Fruit fly (Drosophila melanogaster) whole organism, embryonic: ENCODE measurements around the gene CG31360.

Experiments
- ATbp ChIP-seq: fragments of 200-800 bp; sonication (Bioruptor generic); optimal IDR thresholded peaks from 2 replicates; lab custom pipeline; 2017; ENCODE audit warnings: missing biosample characterization, mild to moderate bottlenecking, missing genetic modification characterization, missing genetic modification reagents
- Bteb2 ChIP-seq: fragments of 200-800 bp; sonication (Bioruptor generic); optimal IDR thresholded peaks from 2 replicates; lab custom pipeline; 2016; ENCODE audit warnings: missing biosample characterization, missing genetic modification characterization
- CG1024 ChIP-seq: fragments of 200-800 bp; sonication (Bioruptor generic); IDR thresholded peaks from 2 replicates; pipeline ENCODE4 v1.3.6; 2022; ENCODE audit warnings: missing biosample characterization, missing genetic modification characterization
- CG10979 ChIP-seq: fragments of 200-800 bp; sonication (Bioruptor generic); optimal IDR thresholded peaks from 2 replicates; lab custom pipeline; 2018; ENCODE audit warnings: missing biosample characterization, mild to moderate bottlenecking, missing genetic modification characterization, moderate library complexity
- CG11398 ChIP-seq: fragments of 200-800 bp; sonication (Bioruptor generic); optimal IDR thresholded peaks from 2 replicates; lab custom pipeline; 2016; ENCODE audit warnings: missing biosample characterization, missing genetic modification characterization
- CG12659 ChIP-seq: fragments of 200-800 bp; sonication (Bioruptor generic); optimal IDR thresholded peaks from 3 replicates; lab custom pipeline; 2017; ENCODE audit warnings: mild to moderate bottlenecking, missing biosample characterization, missing genetic modification reagents, missing genetic modification characterization
- CG13296 ChIP-seq: fragments of 200-800 bp; sonication (Bioruptor generic); optimal IDR thresholded peaks from 3 replicates; lab custom pipeline; 2018; ENCODE audit warnings: missing biosample characterization, mild to moderate bottlenecking, missing genetic modification characterization
- CG15696 ChIP-seq: fragments of 200-800 bp; sonication (Bioruptor generic); optimal IDR thresholded peaks from 2 replicates; lab custom pipeline; 2019; ENCODE audit warnings: missing biosample characterization, mild to moderate bottlenecking, missing genetic modification characterization, moderate library complexity
- CG17612 ChIP-seq: fragments of 200-800 bp; sonication (Bioruptor generic); IDR thresholded peaks from 2 replicates; pipeline ENCODE4 v1.3.6; 2022; ENCODE audit warnings: missing biosample characterization, missing genetic modification characterization
- CG17912 ChIP-seq: fragments of 200-800 bp; sonication (Bioruptor generic); optimal IDR thresholded peaks from 2 replicates; lab custom pipeline; 2018; ENCODE audit warnings: missing biosample characterization, mild to moderate bottlenecking, missing genetic modification characterization
- CG18011 ChIP-seq: fragments of 200-800 bp; sonication (Bioruptor generic); optimal IDR thresholded peaks from 2 replicates; lab custom pipeline; 2017; ENCODE audit warnings: missing biosample characterization, missing genetic modification characterization, mild to moderate bottlenecking, moderate library complexity, missing genotype
- CG2199 ChIP-seq: fragments of 200-800 bp; sonication (Bioruptor generic); IDR thresholded peaks from 3 replicates; pipeline ENCODE4 v1.3.6; 2022; ENCODE audit warnings: missing biosample characterization, missing genetic modification characterization
- CG2712 ChIP-seq: fragments of 200-800 bp; optimal IDR thresholded peaks from 3 replicates; lab custom pipeline; 2019; ENCODE audit warnings: missing biosample characterization, mild to moderate bottlenecking, missing genetic modification characterization, moderate library complexity
- CG2875 ChIP-seq: fragments of 200-800 bp; sonication (Bioruptor generic); optimal IDR thresholded peaks from 2 replicates; lab custom pipeline; 2017; ENCODE audit warnings: missing biosample characterization, mild to moderate bottlenecking, missing genetic modification characterization, missing genetic modification reagents
- CG33213 ChIP-seq: fragments of 200-800 bp; sonication (Bioruptor generic); optimal IDR thresholded peaks from 3 replicates; lab custom pipeline; 2016; ENCODE audit warnings: missing biosample characterization, missing genetic modification characterization
- CG4404 ChIP-seq: fragments of 200-800 bp; sonication (Bioruptor generic); IDR thresholded peaks from 2 replicates; pipeline ENCODE4 v1.3.6; 2022; ENCODE audit warnings: missing biosample characterization, missing genetic modification characterization
- CG5180 ChIP-seq: fragments of 200-800 bp; sonication (Bioruptor generic); optimal IDR thresholded peaks from 3 replicates; lab custom pipeline; 2017; ENCODE audit warnings: missing biosample characterization, missing genetic modification characterization, mild to moderate bottlenecking, moderate library complexity, missing genetic modification reagents
- CG7786 ChIP-seq: fragments of 200-800 bp; sonication (Bioruptor generic); optimal IDR thresholded peaks from 2 replicates; lab custom pipeline; 2016; ENCODE audit warnings: missing biosample characterization, missing genetic modification characterization
- CG7987 ChIP-seq: fragments of 200-800 bp; sonication (Bioruptor generic); optimal IDR thresholded peaks from 2 replicates; lab custom pipeline; 2018; ENCODE audit warnings: missing biosample characterization, mild to moderate bottlenecking, missing genetic modification characterization, moderate library complexity
- CG9215 ChIP-seq: fragments of 200-800 bp; sonication (Bioruptor generic); IDR thresholded peaks from 2 replicates; pipeline ENCODE4 v1.3.6; 2022; ENCODE audit warnings: missing biosample characterization, missing genetic modification characterization
- CG9437 ChIP-seq: fragments of 200-800 bp; sonication (Bioruptor generic); optimal IDR thresholded peaks from 2 replicates; lab custom pipeline; 2018; ENCODE audit warnings: missing biosample characterization, mild to moderate bottlenecking, missing genetic modification characterization
- CrebB ChIP-seq: fragments of 200-800 bp; sonication (Bioruptor generic); optimal IDR thresholded peaks from 3 replicates; lab custom pipeline; 2018; ENCODE audit warnings: missing biosample characterization, mild to moderate bottlenecking, missing genetic modification characterization
- Dp ChIP-seq: fragments of 200-800 bp; sonication (Bioruptor generic); optimal IDR thresholded peaks from 2 replicates; lab custom pipeline; 2018; ENCODE audit warnings: missing biosample characterization, mild to moderate bottlenecking, missing genetic modification characterization, moderate library complexity
- Dref ChIP-seq: fragments of 200-800 bp; sonication (Bioruptor generic); IDR thresholded peaks from 2 replicates; pipeline ENCODE4 v1.3.6; 2022; ENCODE audit warnings: missing biosample characterization, missing genetic modification characterization
- Gug ChIP-seq: fragments of 200-800 bp; sonication (Bioruptor generic); IDR thresholded peaks from 4 replicates; pipeline ENCODE4 v1.3.6; 2022; ENCODE audit warnings: missing biosample characterization, missing genetic modification characterization
- HHEX ChIP-seq: fragments of 200-800 bp; sonication (Bioruptor generic); optimal IDR thresholded peaks from 3 replicates; lab custom pipeline; 2017; ENCODE audit warnings: missing biosample characterization, mild to moderate bottlenecking, missing genetic modification characterization, missing genetic modification reagents
- Kr ChIP-seq: fragments of 200-800 bp; sonication (Bioruptor generic); optimal IDR thresholded peaks from 2 replicates; lab custom pipeline; 2017; ENCODE audit warnings: missing biosample characterization, mild to moderate bottlenecking, missing genetic modification characterization
- MBD-R2 ChIP-seq: fragments of 200-800 bp; sonication (Bioruptor generic); IDR thresholded peaks from 2 replicates; pipeline ENCODE4 v1.3.6; 2022; ENCODE audit warnings: missing biosample characterization, missing genetic modification characterization
- MTF-1 ChIP-seq: fragments of 200-800 bp; sonication (Bioruptor generic); optimal IDR thresholded peaks from 2 replicates; lab custom pipeline; 2018; ENCODE audit warnings: missing biosample characterization, mild to moderate bottlenecking, missing genetic modification characterization, borderline replicate concordance
- Nf-YC ChIP-seq: fragments of 200-800 bp; optimal IDR thresholded peaks from 3 replicates; lab custom pipeline; 2019; ENCODE audit warnings: missing biosample characterization, mild to moderate bottlenecking, missing genetic modification characterization, moderate library complexity
- Oli ChIP-seq: fragments of 200-800 bp; sonication (Bioruptor generic); optimal IDR thresholded peaks from 2 replicates; lab custom pipeline; 2018; ENCODE audit warnings: missing biosample characterization, mild to moderate bottlenecking, missing genetic modification characterization, moderate library complexity
- Poxn ChIP-seq: fragments of 200-800 bp; sonication (Bioruptor generic); IDR thresholded peaks from 2 replicates; pipeline ENCODE4 v1.3.6; 2022; ENCODE audit warnings: missing biosample characterization, missing genetic modification characterization
- Sry-δ ChIP-seq: fragments of 200-800 bp; sonication (Bioruptor generic); optimal IDR thresholded peaks from 2 replicates; lab custom pipeline; 2016; ENCODE audit warnings: missing biosample characterization, missing genetic modification characterization
- bigmax ChIP-seq: fragments of 200-800 bp; sonication (Bioruptor generic); optimal IDR thresholded peaks from 2 replicates; lab custom pipeline; 2018; ENCODE audit warnings: missing biosample characterization, mild to moderate bottlenecking, missing genetic modification characterization
- bsh ChIP-seq, 2 experiments: fragments of 200-800 bp; sonication (Bioruptor generic); optimal IDR thresholded peaks; 2 replicates each; lab custom pipeline; 2017 to 2018; ENCODE audit warnings: mild to moderate bottlenecking in 2 of 2, missing biosample characterization in 2 of 2, missing genetic modification characterization in 2 of 2, moderate library complexity in 1 of 2
- esg ChIP-seq: fragments of 200-800 bp; sonication (Bioruptor generic); conservative IDR thresholded peaks from 2 replicates; pipeline ENCODE4 v1.3.6; 2022; ENCODE audit warnings: missing biosample characterization, missing genetic modification characterization
- gcm ChIP-seq: fragments of 200-800 bp; sonication (Bioruptor generic); optimal IDR thresholded peaks from 2 replicates; lab custom pipeline; 2019; ENCODE audit warnings: missing biosample characterization, mild to moderate bottlenecking, missing genetic modification characterization, moderate library complexity
- insv ChIP-seq, 2 experiments: fragments of 200-800 bp; sonication (Bioruptor generic); optimal IDR thresholded peaks; 3 replicates each; lab custom pipeline; 2016 to 2018; ENCODE audit warnings: missing biosample characterization in 2 of 2, missing genetic modification characterization in 2 of 2
- jumu ChIP-seq: fragments of 200-800 bp; sonication (Bioruptor generic); optimal IDR thresholded peaks from 3 replicates; lab custom pipeline; 2016; ENCODE audit warnings: missing biosample characterization, missing genetic modification characterization
- lab ChIP-seq: fragments of 200-800 bp; sonication (Bioruptor generic); optimal IDR thresholded peaks from 3 replicates; lab custom pipeline; 2017; ENCODE audit warnings: missing biosample characterization, missing genetic modification characterization, mild to moderate bottlenecking, moderate library complexity, missing genetic modification reagents
- lilli ChIP-seq: fragments of 200-800 bp; sonication (Bioruptor generic); optimal IDR thresholded peaks from 3 replicates; lab custom pipeline; 2016; ENCODE audit warnings: missing biosample characterization, missing genetic modification characterization
- mam ChIP-seq: fragments of 200-800 bp; sonication (Bioruptor generic); optimal IDR thresholded peaks from 3 replicates; lab custom pipeline; 2016; ENCODE audit warnings: missing biosample characterization, missing genetic modification characterization
- nom ChIP-seq: fragments of 200-800 bp; sonication (Bioruptor generic); optimal IDR thresholded peaks from 2 replicates; lab custom pipeline; 2017; ENCODE audit warnings: missing biosample characterization, missing genetic modification characterization, mild to moderate bottlenecking, moderate library complexity, missing genetic modification reagents
- repo ChIP-seq: fragments of 200-800 bp; sonication (Bioruptor generic); optimal IDR thresholded peaks from 2 replicates; lab custom pipeline; 2016; ENCODE audit warnings: missing biosample characterization, missing genetic modification characterization
- scrt ChIP-seq: fragments of 200-800 bp; sonication (Bioruptor generic); optimal IDR thresholded peaks from 2 replicates; lab custom pipeline; 2018; ENCODE audit warnings: missing biosample characterization, mild to moderate bottlenecking, missing genetic modification characterization, moderate library complexity
- sim ChIP-seq: fragments of 200-800 bp; sonication (Bioruptor generic); IDR thresholded peaks from 2 replicates; pipeline ENCODE4 v1.3.6; 2022; ENCODE audit warnings: missing biosample characterization, missing genetic modification characterization
- slp2 ChIP-seq: fragments of 200-800 bp; sonication (Bioruptor generic); optimal IDR thresholded peaks from 2 replicates; lab custom pipeline; 2016; ENCODE audit warnings: missing biosample characterization, missing genetic modification characterization
- sqz ChIP-seq: fragments of 200-800 bp; sonication (Bioruptor generic); optimal IDR thresholded peaks from 3 replicates; lab custom pipeline; 2018; ENCODE audit warnings: missing biosample characterization, mild to moderate bottlenecking, missing genetic modification characterization
- sr ChIP-seq: fragments of 200-800 bp; sonication (Bioruptor generic); IDR thresholded peaks from 3 replicates; pipeline ENCODE4 v1.3.6; 2022; ENCODE audit warnings: missing biosample characterization, missing genetic modification characterization
- vnd ChIP-seq: fragments of 200-800 bp; sonication (Bioruptor generic); IDR thresholded peaks from 3 replicates; pipeline ENCODE4 v1.3.6; 2022; ENCODE audit warnings: missing biosample characterization, missing genetic modification characterization; ENCODE audit not compliant: partially characterized antibody

CG31360 gene

DNA sequence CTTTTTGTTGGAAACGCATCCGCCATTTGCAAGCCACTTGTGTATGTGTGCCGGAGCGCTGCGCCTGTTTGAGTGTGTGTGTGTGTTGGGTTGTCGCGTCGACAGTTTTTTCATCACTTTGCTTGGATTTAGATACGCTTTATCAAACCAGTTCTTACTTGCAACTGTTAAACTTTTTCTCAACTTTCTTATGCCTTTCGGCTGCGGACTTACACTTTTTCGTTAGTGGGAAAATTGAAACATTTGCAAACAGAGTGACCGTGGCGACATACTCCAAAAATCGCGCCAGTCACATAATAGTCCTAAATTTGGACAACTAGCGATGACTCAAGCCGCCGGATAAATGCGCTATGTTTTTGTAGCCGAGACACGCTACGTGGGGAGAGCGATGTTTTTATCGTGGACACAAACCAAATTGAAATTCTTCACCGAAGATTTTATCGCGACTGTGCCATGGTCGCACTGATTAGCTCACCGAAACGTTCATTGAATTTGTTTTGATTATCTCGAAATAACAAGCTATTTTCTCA lies 2.6 kb upstream of the CG31360 start, which contains the start of the genes alt and CG7655 (continued):
- TF ChIP-seq CG5180 (GFP tag; lab: Kevin White, UChicago) (no peak), CG9215 (GFP tag; lab: Robert Waterston, UW) (no peak), CG7786 (GFP tag; lab: Kevin White, UChicago) (peak; percentile 9), CG9437 (GFP tag; lab: Kevin White, UChicago) (no peak), Sry-δ (GFP tag; lab: Kevin White, UChicago) (peak; percentile 74), Kr (GFP tag; lab: Kevin White, UChicago) (no peak), Dp (GFP tag; lab: Kevin White, UChicago) (peak; percentile 69), sim (GFP tag; lab: Robert Waterston, UW) (no peak), CG2875 (GFP tag; lab: Kevin White, UChicago) (no peak), gcm (no peak), nom (GFP tag; lab: Kevin White, UChicago) (peak; percentile 46), CG17912 (no peak), Nf-YC (tag; lab: Kevin White, UChicago) (peak; percentile 36), slp2 (GFP tag; lab: Kevin White, UChicago) (no peak), CG15696 (no peak), CrebB (peak; percentile 56), vnd (GFP tag; lab: Robert Waterston, UW) (no peak), lab (GFP tag; lab: Kevin White, UChicago) (no peak), insv (GFP tag; optimal IDR thresholded peaks at IDR 0.05; lab: Kevin White, UChicago) (peak in 1 of 2 experiments; percentile 65), CG17612 (GFP tag; lab: Robert Waterston, UW) (no peak), scrt (no peak), CG10979 (tag; lab: Kevin White, UChicago) (no peak), CG11398 (GFP tag; lab: Kevin White, UChicago) (no peak), CG33213 (GFP tag; lab: Kevin White, UChicago) (peak; percentile 90), esg (GFP tag; lab: Robert Waterston, UW) (no peak), CG2199 (GFP tag; lab: Robert Waterston, UW) (no peak), jumu (GFP tag; lab: Kevin White, UChicago) (peak; percentile 62), CG7987 (GFP tag; lab: Kevin White, UChicago) (no peak), Oli (tag; lab: Kevin White, UChicago) (no peak), CG12659 (GFP tag; lab: Kevin White, UChicago) (peak; percentile 88), MTF-1 (GFP tag; lab: Kevin White, UChicago) (no peak), mam (GFP tag; lab: Kevin White, UChicago) (peak; percentile 22), CG2712 (tag; lab: Kevin White, UChicago) (peak; percentile 59), CG18011 (GFP tag; lab: Kevin White, UChicago) (no peak), Gug (GFP tag; lab: Robert Waterston, UW) (no peak), repo (GFP tag; lab: Kevin White, UChicago) (no peak), CG4404 (GFP tag; lab: Robert Waterston, UW) (no peak), CG1024 (GFP tag; lab: Robert Waterston, UW) (no peak), sr (GFP tag; lab: Robert Waterston, UW) (no peak), Bteb2 (GFP tag; lab: Kevin White, UChicago) (no peak), sqz (GFP tag; lab: Kevin White, UChicago) (no peak), bigmax (no peak), MBD-R2 (GFP tag; lab: Robert Waterston, UW) (no peak), bsh (GFP tag; optimal IDR thresholded peaks at IDR 0.05; lab: Kevin White, UChicago) (peak in 1 of 2 experiments; percentile 26), CG13296 (GFP tag; lab: Kevin White, UChicago) (no peak), ATbp (GFP tag; lab: Kevin White, UChicago) (no peak), Poxn (GFP tag; lab: Robert Waterston, UW) (no peak), HHEX (GFP tag; lab: Kevin White, UChicago) (no peak), Dref (GFP tag; lab: Robert Waterston, UW) (no peak), lilli (GFP tag; lab: Kevin White, UChicago) (no peak)
